Worm (Caenorhabditis elegans) whole organism, L1 larva: ENCODE measurements around the gene trr-1.
"Not testable (repeated sequence)": the region's sequence is repeated elsewhere in the genome, so short reads cannot be mapped to it uniquely, and the experiment has no call there.

Experiments used
- C34B4.2 ChIP-seq: sonication (generic microtip); optimal IDR thresholded peaks from 2 replicates; lab custom pipeline; 2017; ENCODE audit warnings: mild to moderate bottlenecking, missing genetic modification characterization, missing compliant biosample characterization
- Y116A8C.19 ChIP-seq: sonication (generic microtip); optimal IDR thresholded peaks from 2 replicates; lab custom pipeline; 2016; ENCODE audit warnings: missing compliant biosample characterization, missing genetic modification characterization, borderline replicate concordance
- alr-1 ChIP-seq: fragments of 200-800 bp; sonication (Bioruptor generic); optimal IDR thresholded peaks from 2 replicates; lab custom pipeline; 2018; ENCODE audit warnings: borderline replicate concordance, mild to moderate bottlenecking, missing genetic modification characterization, missing compliant biosample characterization
- ceh-8 ChIP-seq: fragments of 200-800 bp; sonication (Bioruptor generic); optimal IDR thresholded peaks from 2 replicates; lab custom pipeline; 2018; ENCODE audit warnings: mild to moderate bottlenecking, missing genetic modification characterization, moderate library complexity, missing compliant biosample characterization
- ceh-88 ChIP-seq: fragments of 200-800 bp; sonication (Bioruptor generic); IDR thresholded peaks from 2 replicates; pipeline ENCODE4 v1.3.6; 2022; ENCODE audit warnings: missing genetic modification characterization, missing compliant biosample characterization
- dsc-1 ChIP-seq: sonication (generic microtip); optimal IDR thresholded peaks from 2 replicates; lab custom pipeline; 2016; ENCODE audit warnings: mild to moderate bottlenecking, missing genetic modification characterization, missing compliant biosample characterization
- efl-1 ChIP-seq, 4 experiments: fragments of 150-350 bp; optimal IDR thresholded peaks in 3 of 4; peaks in 1 of 4; 1 replicate in 1 of 4; 2 replicates in 3 of 4; lab custom pipeline; 2014; ENCODE audit warnings: missing biosample characterization in 2 of 4, missing genetic modification characterization in 2 of 4, missing genetic modification reagents in 2 of 4
- egl-27 ChIP-seq, 2 experiments: fragments of 150-350 bp in 1 of 2; sonication (generic microtip); optimal IDR thresholded peaks; 3 replicates each; lab custom pipeline; 2017 to 2018; ENCODE audit warnings: missing biosample characterization in 2 of 2, missing genetic modification characterization in 2 of 2, missing genetic modification reagents in 2 of 2
- elt-3 ChIP-seq, 6 experiments: fragments of 150-350 bp in 1 of 6; sonication (generic microtip); optimal IDR thresholded peaks; 2 replicates each; lab custom pipeline; 2017 to 2018; ENCODE audit warnings: missing biosample characterization in 6 of 6, missing genetic modification characterization in 6 of 6, inconsistent platforms in 1 of 6
- fkh-8 ChIP-seq: sonication (generic microtip); optimal IDR thresholded peaks from 2 replicates; lab custom pipeline; 2016; ENCODE audit warnings: mild to moderate bottlenecking, missing genetic modification characterization, missing compliant biosample characterization
- hpl-2 ChIP-seq: fragments of 150-350 bp; optimal IDR thresholded peaks from 2 replicates; lab custom pipeline; 2014; ENCODE audit warnings: missing biosample characterization, missing genetic modification reagents, missing genetic modification characterization
- lin-35 ChIP-seq, 2 experiments: fragments of 150-350 bp; optimal IDR thresholded peaks; 2 replicates each; lab custom pipeline; 2014; ENCODE audit warnings: missing biosample characterization in 2 of 2, missing genetic modification characterization in 2 of 2, missing genetic modification reagents in 2 of 2
- lir-3 ChIP-seq: sonication (generic microtip); optimal IDR thresholded peaks from 2 replicates; lab custom pipeline; 2016; ENCODE audit warnings: mild to moderate bottlenecking, missing genetic modification characterization, moderate library complexity, missing compliant biosample characterization; ENCODE audit not compliant: poor library complexity
- lsy-2 ChIP-seq, 2 experiments: fragments of 150-350 bp; optimal IDR thresholded peaks; 2 replicates each; lab custom pipeline; 2014; ENCODE audit warnings: missing biosample characterization in 2 of 2, missing genetic modification characterization in 2 of 2
- mdl-1 ChIP-seq, 2 experiments: fragments of 150-350 bp; optimal IDR thresholded peaks; 2 replicates each; lab custom pipeline; 2014 to 2017; ENCODE audit warnings: missing biosample characterization in 2 of 2, missing genetic modification characterization in 2 of 2, inconsistent platforms in 1 of 2
- mef-2 ChIP-seq: fragments of 150-350 bp; optimal IDR thresholded peaks from 2 replicates; lab custom pipeline; 2014; ENCODE audit warnings: missing biosample characterization, missing genetic modification characterization
- nhr-19 ChIP-seq: fragments of 200-800 bp; sonication (Bioruptor generic); conservative IDR thresholded peaks from 2 replicates; pipeline ENCODE4 v1.3.6; 2022; ENCODE audit warnings: missing genetic modification characterization, missing compliant biosample characterization
- nhr-20 ChIP-seq: sonication (generic microtip); optimal IDR thresholded peaks from 2 replicates; lab custom pipeline; 2016; ENCODE audit warnings: mild to moderate bottlenecking, missing genetic modification characterization, missing compliant biosample characterization
- nhr-237 ChIP-seq: fragments of 150-350 bp; optimal IDR thresholded peaks from 2 replicates; lab custom pipeline; 2014; ENCODE audit warnings: missing biosample characterization, missing genetic modification characterization
- nhr-28 ChIP-seq: fragments of 150-350 bp; optimal IDR thresholded peaks from 2 replicates; lab custom pipeline; 2014; ENCODE audit warnings: missing biosample characterization, missing genetic modification characterization
- nhr-71 ChIP-seq: sonication (generic microtip); optimal IDR thresholded peaks from 2 replicates; lab custom pipeline; 2016; ENCODE audit warnings: mild to moderate bottlenecking, missing genetic modification characterization, moderate library complexity, missing compliant biosample characterization
- nhr-76 ChIP-seq: sonication (generic microtip); optimal IDR thresholded peaks from 2 replicates; lab custom pipeline; 2017; ENCODE audit warnings: missing biosample characterization, missing genetic modification characterization
- nhr-85 ChIP-seq: sonication (generic microtip); peaks from one replicate; lab custom pipeline; 2016; ENCODE audit warnings: missing genetic modification characterization, inconsistent platforms, missing compliant biosample characterization
- nhr-90 ChIP-seq: sonication (generic microtip); optimal IDR thresholded peaks from 2 replicates; lab custom pipeline; 2016; ENCODE audit warnings: mild to moderate bottlenecking, missing genetic modification characterization, missing compliant biosample characterization; ENCODE audit not compliant: poor library complexity
- pax-3 ChIP-seq: fragments of 200-800 bp; sonication (Bioruptor generic); optimal IDR thresholded peaks from 2 replicates; lab custom pipeline; 2018; ENCODE audit warnings: mild to moderate bottlenecking, missing genetic modification characterization, moderate library complexity, missing compliant biosample characterization
- pqm-1 ChIP-seq: sonication (generic microtip); optimal IDR thresholded peaks from 3 replicates; lab custom pipeline; 2017; ENCODE audit warnings: missing biosample characterization, missing genetic modification characterization
- rnt-1 ChIP-seq: sonication (generic microtip); optimal IDR thresholded peaks from 2 replicates; lab custom pipeline; 2016; ENCODE audit warnings: mild to moderate bottlenecking, missing genetic modification characterization, moderate library complexity, missing compliant biosample characterization
- snu-23 ChIP-seq: sonication (generic microtip); optimal IDR thresholded peaks from 2 replicates; lab custom pipeline; 2016; ENCODE audit warnings: missing genetic modification characterization, missing compliant biosample characterization
- swsn-7 ChIP-seq: sonication (generic microtip); optimal IDR thresholded peaks from 2 replicates; lab custom pipeline; 2016; ENCODE audit warnings: missing genetic modification characterization, missing compliant biosample characterization
- unc-86 ChIP-seq: sonication (generic microtip); optimal IDR thresholded peaks from 2 replicates; lab custom pipeline; 2016; ENCODE audit warnings: missing genetic modification characterization, missing compliant biosample characterization
- vab-15 ChIP-seq: sonication (generic microtip); optimal IDR thresholded peaks from 2 replicates; lab custom pipeline; 2017; ENCODE audit warnings: missing genotype, mild to moderate bottlenecking, missing genetic modification characterization, missing compliant biosample characterization
- xbp-1 ChIP-seq: sonication (generic microtip); optimal IDR thresholded peaks from 2 replicates; lab custom pipeline; 2016; ENCODE audit warnings: missing genetic modification characterization, missing compliant biosample characterization
- zip-4 ChIP-seq: fragments of 200-800 bp; sonication (Bioruptor generic); optimal IDR thresholded peaks from 2 replicates; lab custom pipeline; 2018; ENCODE audit warnings: mild to moderate bottlenecking, missing genetic modification characterization, moderate library complexity, missing compliant biosample characterization
- ztf-4 ChIP-seq: fragments of 150-350 bp; optimal IDR thresholded peaks from 2 replicates; lab custom pipeline; 2014; ENCODE audit warnings: missing biosample characterization, missing genetic modification characterization

trr-1 gene

DNA sequence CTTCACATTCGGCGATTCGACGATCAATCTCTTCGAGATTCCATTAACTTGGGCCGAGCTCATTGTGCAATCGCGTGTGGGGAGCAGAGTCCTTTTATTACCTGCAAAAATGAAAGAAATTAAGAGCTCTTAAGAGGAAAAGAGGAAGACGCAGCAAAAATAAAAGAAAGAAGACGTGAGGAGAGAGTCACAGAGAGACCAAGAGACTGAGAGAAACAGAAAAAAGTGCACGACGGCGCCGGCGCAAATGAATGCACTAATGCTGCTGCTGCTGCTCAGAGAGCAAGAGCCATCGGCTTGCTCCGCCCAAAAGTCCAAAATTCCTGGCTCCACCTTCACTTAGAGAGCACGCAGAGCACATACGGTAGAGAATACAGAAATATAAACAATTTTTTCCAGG is 24.5 kb upstream of the trr-1 start, which contains the start of gene inos-1:
TSS of gene inos-1 (minus strand) at position 101 of the 400 bp plus-strand sequence.
- no peak for TF ChIP-seq hpl-2 (GFP tag; lab: Kevin White, UChicago)
- TF ChIP-seq nhr-19 (GFP tag; lab: Robert Waterston, UW), result no peak
- TF ChIP-seq mdl-1 (tag; optimal IDR thresholded peaks at IDR 0.05; lab: Kevin White, UChicago), result no peak
- no peak for TF ChIP-seq ceh-8 (GFP tag; lab: Kevin White, UChicago)
- TF ChIP-seq elt-3 (tag; optimal IDR thresholded peaks at IDR 0.05; lab: Kevin White, UChicago), result no peak
- TF ChIP-seq alr-1 (tag; lab: Kevin White, UChicago), result no peak
- no peak for TF ChIP-seq ztf-4 (tag; lab: Kevin White, UChicago)
- no peak for TF ChIP-seq mef-2 (tag; lab: Kevin White, UChicago)
- no peak for TF ChIP-seq pax-3 (tag; lab: Kevin White, UChicago)
- TF ChIP-seq fkh-8 (tag; lab: Kevin White, UChicago), result no peak
- no peak for TF ChIP-seq vab-15 (tag; lab: Kevin White, UChicago)
- no peak for TF ChIP-seq lir-3
- no peak for TF ChIP-seq egl-27 (tag; optimal IDR thresholded peaks at IDR 0.05; lab: Kevin White, UChicago)
- no peak for TF ChIP-seq nhr-237 (tag; lab: Kevin White, UChicago)
- no peak for TF ChIP-seq efl-1 (optimal IDR thresholded peaks at IDR 0.05; lab: Kevin White, UChicago)
- no peak for TF ChIP-seq efl-1 (GFP tag; optimal IDR thresholded peaks at IDR 0.05 in 1 of 2; lab: Kevin White, UChicago)
- TF ChIP-seq, all 84 proteins: peak for 0

- TF ChIP-seq swsn-7 (tag; lab: Kevin White, UChicago) (no peak), nhr-28 (tag; lab: Kevin White, UChicago) (no peak), unc-86 (tag; lab: Kevin White, UChicago) (no peak), zip-4 (GFP tag; lab: Kevin White, UChicago) (no peak), xbp-1 (no peak), nhr-76 (tag; lab: Kevin White, UChicago) (no peak), pqm-1 (tag; lab: Kevin White, UChicago) (no peak), lsy-2 (tag; optimal IDR thresholded peaks at IDR 0.05; lab: Kevin White, UChicago) (no peak), Y116A8C.19 (tag; lab: Kevin White, UChicago) (no peak), C34B4.2 (tag; lab: Kevin White, UChicago) (no peak), ceh-88 (GFP tag; lab: Robert Waterston, UW) (no peak), ceh-8 (GFP tag; lab: Kevin White, UChicago) (no peak), alr-1 (tag; lab: Kevin White, UChicago) (no peak), nhr-85 (no peak), dsc-1 (tag; lab: Kevin White, UChicago) (no peak), nhr-20 (tag; lab: Kevin White, UChicago) (no peak), rnt-1 (tag; lab: Kevin White, UChicago) (no peak)
Measured at ce11 chrII:11695945-11696270, 20.2 kb upstream of the trr-1 start, which contains the start of gene xpf-1. Gene xpf-1 (plus strand): TSS chrII:11696171.

DNA sequence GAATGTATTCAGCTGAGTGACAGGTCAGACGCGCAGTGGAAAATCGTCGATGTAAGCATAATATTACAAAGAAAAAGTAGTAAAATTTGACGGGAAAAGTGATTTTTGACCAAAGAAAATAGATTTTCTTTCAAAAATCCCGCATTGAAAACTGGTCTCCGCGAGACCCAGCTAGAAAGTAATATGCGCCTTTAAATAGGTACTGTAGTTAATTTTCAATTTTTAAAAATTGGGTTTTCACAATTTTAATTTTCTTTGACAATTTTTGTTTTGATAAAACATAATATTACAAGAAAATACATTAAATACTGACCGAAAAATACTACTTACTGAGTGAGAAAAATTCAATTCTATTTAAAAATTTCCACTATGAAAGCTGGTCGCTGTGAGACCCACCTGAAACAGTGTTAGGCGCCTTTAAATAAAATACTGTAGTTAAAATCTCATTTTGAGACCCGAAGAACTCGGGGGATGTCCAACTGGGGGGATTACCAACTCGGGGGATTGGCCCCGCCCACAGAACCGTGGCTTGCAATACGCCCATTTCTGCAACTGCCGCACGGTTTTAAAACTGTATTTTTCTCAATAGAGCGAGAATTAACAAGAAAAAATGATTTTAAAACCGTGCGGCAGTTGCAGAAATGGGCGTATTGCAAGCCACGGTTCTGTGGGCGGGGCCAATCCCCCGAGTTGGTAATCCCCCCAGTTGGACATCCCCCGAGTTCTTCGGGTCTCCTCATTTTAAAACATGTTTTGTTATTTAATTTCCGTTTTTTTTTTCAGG is 19.6 kb upstream of the trr-1 start, which contains the start of gene tars-1:
TSS of gene tars-1 (minus strand) at position 497 of the 784 bp plus-strand sequence.
- TF ChIP-seq nhr-71 (peak; percentile 12), lin-35 (GFP tag; optimal IDR thresholded peaks at IDR 0.05; lab: Kevin White, UChicago) (peak in 1 of 2 experiments; percentile 23), lsy-2 (tag; optimal IDR thresholded peaks at IDR 0.05; lab: Kevin White, UChicago) (peak in 1 of 2 experiments; percentile 14), nhr-90 (tag; lab: Kevin White, UChicago) (peak; percentile 10), efl-1 (GFP tag; optimal IDR thresholded peaks at IDR 0.05 in 1 of 2; lab: Kevin White, UChicago) (peak in 1 of 2 experiments; percentile 23), nhr-19 (GFP tag; lab: Robert Waterston, UW) (0 out of 2 replicates have a peak, but pooled peaks have one; percentile 11), snu-23 (peak; percentile 6)
- TF ChIP-seq efl-1 (optimal IDR thresholded peaks at IDR 0.05; lab: Kevin White, UChicago), result not testable (repeated sequence)
- TF ChIP-seq, all 84 proteins: peak for 7; not testable (repeated sequence) for 77
